Worm (Caenorhabditis elegans) whole organism, L3 larva: ENCODE data around the gene ZC376.8.
"Not testable (repeated sequence)": the region's sequence is repeated elsewhere in the genome, so short reads cannot be mapped to it uniquely, and the experiment has no call there.

ENCODE experiments used
- R02D3.7 ChIP-seq: fragments of 150-350 bp; optimal IDR thresholded peaks from 2 replicates; lab custom pipeline; 2014; ENCODE audit warnings: missing biosample characterization, missing genetic modification characterization
- ZK546.5 ChIP-seq: sonication (generic microtip); optimal IDR thresholded peaks from 2 replicates; lab custom pipeline; 2017; ENCODE audit warnings: missing biosample characterization, missing genetic modification characterization
- aly-2 ChIP-seq: fragments of 150-350 bp; optimal IDR thresholded peaks from 2 replicates; lab custom pipeline; 2014; ENCODE audit warnings: missing biosample characterization, missing genetic modification characterization
- ama-1 ChIP-seq: fragments of 150-350 bp; optimal IDR thresholded peaks from 2 replicates; lab custom pipeline; 2018
- ceh-28 ChIP-seq: fragments of 150-350 bp; optimal IDR thresholded peaks from 2 replicates; lab custom pipeline; 2014; ENCODE audit warnings: missing biosample characterization, missing genetic modification reagents, missing genetic modification characterization
- ceh-82 ChIP-seq: fragments of 150-350 bp; optimal IDR thresholded peaks from 2 replicates; lab custom pipeline; 2014; ENCODE audit warnings: missing biosample characterization, missing genetic modification characterization
- ceh-9 ChIP-seq: sonication (generic microtip); optimal IDR thresholded peaks from 2 replicates; lab custom pipeline; 2018; ENCODE audit warnings: missing biosample characterization, missing genetic modification characterization
- daf-12 ChIP-seq: fragments of 150-350 bp; optimal IDR thresholded peaks from 2 replicates; lab custom pipeline; 2014; ENCODE audit warnings: missing biosample characterization, missing genetic modification reagents, missing genetic modification characterization
- egl-27 ChIP-seq: sonication (generic microtip); optimal IDR thresholded peaks from 4 replicates; lab custom pipeline; 2017; ENCODE audit warnings: missing biosample characterization, missing genetic modification reagents, missing genetic modification characterization
- egl-5 ChIP-seq: fragments of 150-350 bp; optimal IDR thresholded peaks from 2 replicates; lab custom pipeline; 2017; ENCODE audit warnings: missing biosample characterization, missing genetic modification reagents, missing genetic modification characterization, inconsistent platforms
- elt-2 ChIP-seq: sonication (generic microtip); optimal IDR thresholded peaks from 2 replicates; lab custom pipeline; 2016; ENCODE audit warnings: missing genetic modification reagents, mild to moderate bottlenecking, missing genetic modification characterization, missing compliant biosample characterization
- fkh-10 ChIP-seq: sonication (generic microtip); optimal IDR thresholded peaks from 2 replicates; lab custom pipeline; 2017; ENCODE audit warnings: missing biosample characterization, missing genetic modification reagents, missing genetic modification characterization
- hmg-11 ChIP-seq: sonication (generic microtip); optimal IDR thresholded peaks from 2 replicates; lab custom pipeline; 2016; ENCODE audit warnings: missing genetic modification characterization, missing compliant biosample characterization
- jun-1 ChIP-seq: fragments of 150-350 bp; optimal IDR thresholded peaks from 2 replicates; lab custom pipeline; 2014; ENCODE audit warnings: missing biosample characterization, missing genetic modification reagents, missing genetic modification characterization
- lin-15B ChIP-seq: fragments of 150-350 bp; optimal IDR thresholded peaks from 2 replicates; lab custom pipeline; 2014; ENCODE audit warnings: missing biosample characterization, missing genetic modification characterization
- lin-39 ChIP-seq: fragments of 150-350 bp; optimal IDR thresholded peaks from 2 replicates; lab custom pipeline; 2018; ENCODE audit warnings: missing biosample characterization, missing genetic modification reagents, missing genetic modification characterization
- lsy-12 ChIP-seq: sonication (generic microtip); optimal IDR thresholded peaks from 2 replicates; lab custom pipeline; 2016; ENCODE audit warnings: mild to moderate bottlenecking, missing genetic modification characterization, missing compliant biosample characterization
- mml-1 ChIP-seq: fragments of 150-350 bp; sonication (generic microtip); optimal IDR thresholded peaks from 3 replicates; lab custom pipeline; 2014; ENCODE audit warnings: missing biosample characterization, missing genetic modification characterization
- nfya-1 ChIP-seq: sonication (generic microtip); optimal IDR thresholded peaks from 2 replicates; lab custom pipeline; 2017; ENCODE audit warnings: missing genetic modification characterization, mild to moderate bottlenecking, missing compliant biosample characterization, antibody characterized with exemption, moderate library complexity; ENCODE audit not compliant: insufficient read depth
- nhr-12 ChIP-seq: fragments of 150-350 bp; optimal IDR thresholded peaks from 2 replicates; lab custom pipeline; 2014; ENCODE audit warnings: missing biosample characterization, missing genetic modification characterization
- nhr-237 ChIP-seq: fragments of 150-350 bp; optimal IDR thresholded peaks from 2 replicates; lab custom pipeline; 2014; ENCODE audit warnings: missing biosample characterization, missing genetic modification characterization
- nhr-25 ChIP-seq: sonication (generic microtip); optimal IDR thresholded peaks from 2 replicates; lab custom pipeline; 2017; ENCODE audit warnings: missing biosample characterization, missing genetic modification characterization
- nhr-28 ChIP-seq: fragments of 150-350 bp; optimal IDR thresholded peaks from 2 replicates; lab custom pipeline; 2014; ENCODE audit warnings: missing biosample characterization, missing genetic modification characterization
- nhr-43 ChIP-seq: sonication (generic microtip); optimal IDR thresholded peaks from 2 replicates; lab custom pipeline; 2016; ENCODE audit warnings: mild to moderate bottlenecking, missing genetic modification characterization, missing compliant biosample characterization; ENCODE audit not compliant: poor library complexity, severe bottlenecking
- nhr-67 ChIP-seq: fragments of 150-350 bp; optimal IDR thresholded peaks from 2 replicates; lab custom pipeline; 2014; ENCODE audit warnings: missing biosample characterization, missing genetic modification characterization
- nhr-76 ChIP-seq: fragments of 150-350 bp; sonication (generic microtip); optimal IDR thresholded peaks from 5 replicates; lab custom pipeline; 2014; ENCODE audit warnings: missing biosample characterization, missing genetic modification characterization
- pqm-1 ChIP-seq: fragments of 150-350 bp; optimal IDR thresholded peaks from 2 replicates; lab custom pipeline; 2017; ENCODE audit warnings: missing biosample characterization, missing genetic modification characterization, inconsistent platforms
- sea-2 ChIP-seq: fragments of 150-350 bp; sonication (generic microtip); optimal IDR thresholded peaks from 4 replicates; lab custom pipeline; 2014; ENCODE audit warnings: missing biosample characterization, missing genetic modification reagents, missing genetic modification characterization
- snpc-4 ChIP-seq: fragments of 150-350 bp; optimal IDR thresholded peaks from 2 replicates; lab custom pipeline; 2014; ENCODE audit warnings: missing biosample characterization, missing genetic modification characterization
- tbx-2 ChIP-seq: sonication (generic microtip); optimal IDR thresholded peaks from 2 replicates; lab custom pipeline; 2016; ENCODE audit warnings: mild to moderate bottlenecking, missing genetic modification characterization, missing compliant biosample characterization
- unc-62 ChIP-seq: fragments of 150-350 bp; sonication (generic microtip); optimal IDR thresholded peaks from 4 replicates; lab custom pipeline; 2014; ENCODE audit warnings: missing biosample characterization, missing genetic modification reagents, missing genetic modification characterization
- zag-1 ChIP-seq: fragments of 150-350 bp; optimal IDR thresholded peaks from 2 replicates; lab custom pipeline; 2014; ENCODE audit warnings: missing biosample characterization, missing genetic modification characterization
- ztf-11 ChIP-seq: fragments of 150-350 bp; optimal IDR thresholded peaks from 2 replicates; lab custom pipeline; 2014; ENCODE audit warnings: missing biosample characterization, missing genetic modification characterization

The ZC376.8 gene

DNA sequence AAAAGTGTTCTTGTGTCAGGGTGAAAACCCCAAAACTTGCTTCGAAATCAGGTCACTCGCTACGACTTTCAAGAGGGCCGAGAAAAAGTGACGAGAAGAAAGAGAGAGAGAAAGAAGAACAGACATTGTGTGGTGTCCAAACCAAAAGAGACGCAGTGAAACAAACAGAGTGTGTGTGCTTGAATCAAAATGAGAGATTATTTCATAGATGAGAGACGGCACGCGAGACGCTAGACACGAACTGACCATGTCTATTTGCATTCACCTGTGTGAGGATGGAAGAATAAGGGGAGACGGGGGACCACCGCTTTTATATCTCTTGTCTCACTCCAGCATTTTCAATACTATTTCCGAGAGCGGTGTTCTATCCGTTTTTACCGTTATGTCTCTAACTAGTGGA lies 43.9 kb upstream of the ZC376.8 start (continued):
- TF ChIP-seq nhr-12 (tag; lab: Kevin White, UChicago) (no peak), ztf-11 (tag; lab: Kevin White, UChicago) (no peak), unc-62 (GFP tag; lab: Kevin White, UChicago) (no peak), elt-2 (peak; percentile 55), daf-12 (no peak), jun-1 (peak; percentile 52), nhr-28 (tag; lab: Kevin White, UChicago) (no peak), egl-27 (tag; lab: Kevin White, UChicago) (peak; percentile 10), nhr-67 (tag; lab: Kevin White, UChicago) (no peak), hmg-11 (tag; lab: Kevin White, UChicago) (peak; percentile 65), nfya-1 (tag; lab: Kevin White, UChicago) (peak; percentile 79), zag-1 (tag; lab: Kevin White, UChicago) (no peak), lsy-12 (tag; lab: Kevin White, UChicago) (peak; percentile 61), sea-2 (GFP tag; lab: Kevin White, UChicago) (no peak), lin-15B (tag; lab: Kevin White, UChicago) (peak; percentile 33), nhr-25 (tag; lab: Kevin White, UChicago) (peak; percentile 77)

DNA sequence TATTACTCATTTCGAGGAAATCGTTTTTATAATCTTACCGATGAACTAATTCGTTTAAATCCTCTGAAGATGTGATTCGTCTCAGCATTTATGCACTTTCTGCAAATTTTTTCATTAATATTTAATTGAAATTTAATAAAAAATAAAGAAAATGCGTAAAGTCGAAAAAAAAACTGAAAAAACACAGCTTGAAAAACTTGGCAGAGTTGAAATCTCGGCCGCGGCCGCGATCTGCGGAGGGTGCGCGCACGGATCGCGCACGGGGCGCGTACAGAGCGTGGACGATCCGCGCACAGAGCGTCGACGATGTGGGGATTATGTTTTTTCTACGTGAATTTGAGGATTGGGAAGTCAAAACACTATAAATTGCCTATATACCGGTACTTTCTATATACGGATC lies 42.3 kb upstream of the ZC376.8 start, which contains the start of gene AH10.4:
TSS of gene AH10.4 (minus strand) at position 101 of the 400 bp plus-strand sequence.
- TF ChIP-seq nhr-43; ceh-28; ZK546.5 (tag; lab: Kevin White, UChicago): not testable (repeated sequence)

- TF ChIP-seq nhr-12 (tag; lab: Kevin White, UChicago), result no peak
- no peak for TF ChIP-seq unc-62 (GFP tag; lab: Kevin White, UChicago)
- TF ChIP-seq daf-12, result no peak
- TF ChIP-seq lin-15B (tag; lab: Kevin White, UChicago), result peak; percentile 16
- TF ChIP-seq ceh-9, result no peak
- TF ChIP-seq nhr-25 (tag; lab: Kevin White, UChicago), result peak; percentile 23
- no peak for TF ChIP-seq nhr-28 (tag; lab: Kevin White, UChicago)
- TF ChIP-seq ama-1, result peak; percentile 5
- TF ChIP-seq hmg-11 (tag; lab: Kevin White, UChicago), result peak; percentile 23
- peak; percentile 40 for TF ChIP-seq lin-39 (tag; lab: Kevin White, UChicago)
Observed at ce11 chrV:14139252-14140100, 40.6 kb upstream of the ZC376.8 start.

DNA sequence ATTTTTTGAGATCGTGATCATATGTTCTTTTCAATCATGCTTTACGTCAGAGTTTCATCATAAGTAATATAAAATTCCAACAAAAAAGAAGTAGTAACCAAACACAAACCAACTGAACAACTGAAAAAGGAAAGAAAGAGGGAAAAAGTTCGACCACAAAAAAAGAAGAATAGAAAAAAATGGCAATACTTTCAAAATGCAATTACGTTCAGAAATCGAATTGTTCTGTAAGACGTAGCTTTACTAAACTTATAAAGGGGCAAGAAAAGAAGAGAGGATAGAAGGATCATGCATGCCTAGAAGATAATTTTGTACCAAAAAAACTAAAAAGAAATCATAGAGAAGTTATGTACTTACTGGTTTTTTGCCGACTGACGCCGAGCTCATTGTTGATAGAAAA lies 39.3 kb upstream of the ZC376.8 start:
- TF ChIP-seq nhr-237 (tag; lab: Kevin White, UChicago), result no peak
- no peak for TF ChIP-seq aly-2 (tag; lab: Kevin White, UChicago)
- peak; percentile 82 for TF ChIP-seq fkh-10 (GFP tag; lab: Kevin White, UChicago)
- TF ChIP-seq unc-62 (GFP tag; lab: Kevin White, UChicago), result no peak

- no peak for TF ChIP-seq R02D3.7
- TF ChIP-seq pqm-1 (tag; lab: Kevin White, UChicago), result no peak
- no peak for TF ChIP-seq nhr-43
- TF ChIP-seq lin-15B (tag; lab: Kevin White, UChicago), result no peak
Observed at ce11 chrV:14141846-14142245, 38.2 kb upstream of the ZC376.8 start.

ce11 chrV:14143634-14144033 lies 36.4 kb upstream of the ZC376.8 start:
- no peak for TF ChIP-seq egl-5
- peak; percentile 53 for TF ChIP-seq nfya-1 (tag; lab: Kevin White, UChicago)
- TF ChIP-seq ceh-82, result no peak
- peak; percentile 38 for TF ChIP-seq lin-15B (tag; lab: Kevin White, UChicago)
- no peak for TF ChIP-seq egl-27 (tag; lab: Kevin White, UChicago)
- TF ChIP-seq fkh-10 (GFP tag; lab: Kevin White, UChicago), result peak; percentile 77
- no peak for TF ChIP-seq ztf-11 (tag; lab: Kevin White, UChicago)
- no peak for TF ChIP-seq mml-1
- peak; percentile 48 for TF ChIP-seq tbx-2 (tag; lab: Kevin White, UChicago)
- peak; percentile 58 for TF ChIP-seq hmg-11 (tag; lab: Kevin White, UChicago)
- no peak for TF ChIP-seq nhr-76 (tag; lab: Kevin White, UChicago)
- TF ChIP-seq nhr-12 (tag; lab: Kevin White, UChicago), result no peak
- no peak for TF ChIP-seq ama-1
- TF ChIP-seq snpc-4 (tag; lab: Kevin White, UChicago), result no peak
